Worm (Caenorhabditis elegans) whole organism, mixed stage, embryonic: ENCODE data around the gene srh-39.

Experiments used
- M03D4.4 ChIP-seq: sonication (generic microtip); optimal IDR thresholded peaks from 2 replicates; lab custom pipeline; 2017; ENCODE audit warnings: mild to moderate bottlenecking, missing genetic modification characterization, missing compliant biosample characterization
- blmp-1 ChIP-seq: fragments of 150-350 bp; optimal IDR thresholded peaks from 2 replicates; lab custom pipeline; 2014; ENCODE audit warnings: missing biosample characterization, missing genetic modification characterization
- ceh-39 ChIP-seq: fragments of 150-350 bp; optimal IDR thresholded peaks from 2 replicates; lab custom pipeline; 2014; ENCODE audit warnings: missing biosample characterization, missing genetic modification characterization
- ceh-43 ChIP-seq: fragments of 200-800 bp; sonication (Bioruptor generic); optimal IDR thresholded peaks from 2 replicates; lab custom pipeline; 2018; ENCODE audit warnings: mild to moderate bottlenecking, missing genetic modification characterization, moderate library complexity, missing compliant biosample characterization
- ceh-83 ChIP-seq: fragments of 200-800 bp; sonication (Bioruptor generic); optimal IDR thresholded peaks from 2 replicates; lab custom pipeline; 2018; ENCODE audit warnings: mild to moderate bottlenecking, missing genetic modification characterization, missing compliant biosample characterization
- ces-1 ChIP-seq: fragments of 150-350 bp; optimal IDR thresholded peaks from 2 replicates; lab custom pipeline; 2014; ENCODE audit warnings: missing biosample characterization, missing genetic modification reagents, missing genetic modification characterization
- drap-1 ChIP-seq: fragments of 200-800 bp; sonication (Bioruptor generic); optimal IDR thresholded peaks from 3 replicates; lab custom pipeline; 2018; ENCODE audit warnings: mild to moderate bottlenecking, missing genetic modification characterization, missing compliant biosample characterization
- elt-1 ChIP-seq: sonication (generic microtip); optimal IDR thresholded peaks from 2 replicates; lab custom pipeline; 2017; ENCODE audit warnings: missing genetic modification characterization, mild to moderate bottlenecking, missing compliant biosample characterization, antibody characterized with exemption, moderate library complexity, borderline replicate concordance; ENCODE audit not compliant: insufficient read depth
- elt-3 ChIP-seq: fragments of 150-350 bp; optimal IDR thresholded peaks from 2 replicates; lab custom pipeline; 2014; ENCODE audit warnings: missing biosample characterization, missing genetic modification characterization
- flh-1 ChIP-seq: fragments of 200-800 bp; sonication (Bioruptor generic); optimal IDR thresholded peaks from 2 replicates; lab custom pipeline; 2018; ENCODE audit warnings: mild to moderate bottlenecking, missing genetic modification characterization, moderate library complexity, missing compliant biosample characterization
- hlh-1 ChIP-seq: fragments of 150-350 bp; optimal IDR thresholded peaks from 2 replicates; lab custom pipeline; 2014; ENCODE audit warnings: missing biosample characterization, missing genetic modification reagents, missing genetic modification characterization
- lin-32 ChIP-seq: fragments of 200-800 bp; sonication (Bioruptor generic); optimal IDR thresholded peaks from 2 replicates; lab custom pipeline; 2018; ENCODE audit warnings: mild to moderate bottlenecking, missing genetic modification characterization, missing compliant biosample characterization
- lsy-2 ChIP-seq: fragments of 150-350 bp; optimal IDR thresholded peaks from 2 replicates; lab custom pipeline; 2014; ENCODE audit warnings: missing biosample characterization, missing genetic modification characterization
- mab-5 ChIP-seq: fragments of 150-350 bp; optimal IDR thresholded peaks from 2 replicates; lab custom pipeline; 2014; ENCODE audit warnings: missing biosample characterization, missing genetic modification characterization
- mep-1 ChIP-seq: fragments of 150-350 bp; optimal IDR thresholded peaks from 2 replicates; lab custom pipeline; 2017; ENCODE audit warnings: missing biosample characterization, missing genetic modification reagents, missing genetic modification characterization, inconsistent platforms
- mls-2 ChIP-seq: sonication (generic microtip); optimal IDR thresholded peaks from 2 replicates; lab custom pipeline; 2016; ENCODE audit warnings: mild to moderate bottlenecking, missing genetic modification characterization, moderate library complexity, missing compliant biosample characterization
- nhr-12 ChIP-seq: fragments of 150-350 bp; optimal IDR thresholded peaks from 2 replicates; lab custom pipeline; 2014; ENCODE audit warnings: missing biosample characterization, missing genetic modification characterization
- nhr-2 ChIP-seq: fragments of 150-350 bp; optimal IDR thresholded peaks from 2 replicates; lab custom pipeline; 2014; ENCODE audit warnings: missing biosample characterization, missing genetic modification characterization
- nhr-237 ChIP-seq: fragments of 150-350 bp; optimal IDR thresholded peaks from 2 replicates; lab custom pipeline; 2014; ENCODE audit warnings: missing biosample characterization, missing genetic modification characterization
- nhr-28 ChIP-seq: fragments of 150-350 bp; optimal IDR thresholded peaks from 2 replicates; lab custom pipeline; 2014; ENCODE audit warnings: missing biosample characterization, missing genetic modification characterization
- nhr-76 ChIP-seq: sonication (generic microtip); optimal IDR thresholded peaks from 2 replicates; lab custom pipeline; 2017; ENCODE audit warnings: missing biosample characterization, missing genetic modification characterization
- sem-2 ChIP-seq: fragments of 200-800 bp; sonication (Bioruptor generic); optimal IDR thresholded peaks from 2 replicates; lab custom pipeline; 2018; ENCODE audit warnings: mild to moderate bottlenecking, missing genetic modification characterization, missing compliant biosample characterization
- snpc-4 ChIP-seq: fragments of 150-350 bp; optimal IDR thresholded peaks from 2 replicates; lab custom pipeline; 2014; ENCODE audit warnings: missing biosample characterization, missing genetic modification characterization
- tbx-8 ChIP-seq: fragments of 200-800 bp; sonication (Bioruptor generic); optimal IDR thresholded peaks from 2 replicates; lab custom pipeline; 2018; ENCODE audit warnings: mild to moderate bottlenecking, missing genetic modification characterization, moderate library complexity, missing compliant biosample characterization
- unc-120 ChIP-seq: sonication (generic microtip); optimal IDR thresholded peaks from 2 replicates; lab custom pipeline; 2017; ENCODE audit warnings: missing genetic modification characterization, missing compliant biosample characterization; ENCODE audit not compliant: poor library complexity, severe bottlenecking
- unc-39 ChIP-seq: fragments of 150-350 bp; optimal IDR thresholded peaks from 2 replicates; lab custom pipeline; 2014; ENCODE audit warnings: missing biosample characterization, missing genetic modification characterization
- unc-62 ChIP-seq: fragments of 150-350 bp; optimal IDR thresholded peaks from 2 replicates; lab custom pipeline; 2014; ENCODE audit warnings: missing biosample characterization, missing genetic modification reagents, missing genetic modification characterization
- zip-8 ChIP-seq: fragments of 150-350 bp; optimal IDR thresholded peaks from 2 replicates; lab custom pipeline; 2014; ENCODE audit warnings: missing biosample characterization, missing genetic modification characterization

srh-39 gene

DNA sequence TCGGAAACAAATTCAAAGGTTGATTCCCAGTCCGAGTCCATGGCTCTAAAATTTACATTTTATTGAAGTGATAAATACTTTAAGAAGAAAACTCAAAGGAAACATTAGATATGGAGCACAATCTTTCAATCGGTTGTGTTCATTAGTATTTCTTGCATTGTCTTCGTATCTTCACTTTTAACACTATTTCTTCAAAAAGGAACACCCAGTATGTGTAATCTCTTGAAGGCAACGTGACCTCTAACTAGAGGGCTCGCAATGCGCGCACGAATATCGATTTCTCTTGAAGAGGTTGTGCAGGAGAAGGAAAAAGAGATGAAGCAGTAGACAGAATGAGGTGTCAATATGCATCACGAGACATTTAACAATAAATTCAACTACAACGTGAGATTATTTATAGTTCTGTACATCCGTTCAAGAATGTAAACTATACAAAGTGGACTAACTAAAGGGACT lies 10.2 kb downstream of the srh-39 start, which contains the start of the genes B0228.6 and B0228.1:
B0228.6 (minus strand) TSS at position 51 of the 456 bp plus-strand sequence.
B0228.1 (plus strand) TSS at position 228 of the 456 bp plus-strand sequence.
- TF ChIP-seq ceh-39 (tag; lab: Kevin White, UChicago), result peak; percentile 55
- no peak for TF ChIP-seq elt-3
- TF ChIP-seq unc-120, result peak; percentile 50
- no peak for TF ChIP-seq lin-32 (GFP tag; lab: Kevin White, UChicago)

- no peak for TF ChIP-seq nhr-237 (tag; lab: Kevin White, UChicago)
Observed at ce11 chrII:7753500-7753899, 11.9 kb downstream of the srh-39 start, which contains the start of gene trx-1. Gene trx-1 (minus strand): TSS chrII:7753600.

ce11 chrII:7736725-7737124 lies 28.6 kb downstream of the srh-39 start:
- TF ChIP-seq ceh-43 (GFP tag; lab: Kevin White, UChicago) (no peak), drap-1 (GFP tag; lab: Kevin White, UChicago) (no peak), mls-2 (tag; lab: Kevin White, UChicago) (no peak)

DNA sequence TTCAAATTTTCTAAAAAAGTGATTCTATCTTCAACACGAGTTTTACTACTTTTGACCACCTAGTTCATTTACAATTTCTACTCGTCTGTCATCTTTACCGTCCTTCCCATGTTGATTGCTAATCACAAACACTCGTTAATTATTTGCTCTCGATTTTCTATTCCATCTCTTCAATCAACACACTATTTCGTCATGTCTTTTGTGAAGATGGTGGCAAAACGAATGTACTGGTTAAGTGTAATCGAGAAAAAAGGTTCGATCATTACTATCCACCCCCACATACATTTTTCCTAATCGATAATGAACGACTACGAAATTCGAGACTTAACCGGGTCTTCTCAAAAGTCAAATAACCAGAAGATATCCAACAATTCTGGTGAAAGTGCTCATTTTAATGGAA lies 40.8 kb downstream of the srh-39 start, which contains the start of gene cpna-2:
cpna-2 (plus strand) TSS at position 301 of the 400 bp plus-strand sequence.
- TF ChIP-seq nhr-76 (tag; lab: Kevin White, UChicago), result no peak
- no peak for TF ChIP-seq nhr-2 (tag; lab: Kevin White, UChicago)
- no peak for TF ChIP-seq mls-2 (tag; lab: Kevin White, UChicago)
- TF ChIP-seq zip-8 (tag; lab: Kevin White, UChicago), result no peak
- TF ChIP-seq nhr-237 (tag; lab: Kevin White, UChicago), result no peak
- TF ChIP-seq blmp-1 (tag; lab: Kevin White, UChicago), result no peak

DNA sequence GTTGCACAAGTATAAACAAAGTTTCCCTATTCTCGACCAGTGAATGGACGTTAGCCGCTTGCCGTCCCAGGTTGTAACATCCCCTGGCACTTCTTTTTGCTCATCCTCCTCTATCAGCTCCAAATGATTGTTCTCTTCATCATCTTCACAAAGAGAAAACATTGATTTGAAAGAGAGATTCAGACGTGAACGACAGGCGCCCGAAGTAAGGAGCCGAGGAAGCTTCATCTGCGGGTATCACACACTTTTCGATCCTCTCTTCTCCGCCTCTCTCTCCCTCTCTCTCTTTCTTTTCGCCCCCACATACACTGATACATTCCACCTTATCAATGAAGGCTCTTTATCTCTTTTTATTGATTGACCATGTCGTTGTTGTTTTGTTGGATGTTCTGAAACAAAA lies 42.6 kb downstream of the srh-39 start:
- TF ChIP-seq ceh-83 (GFP tag; lab: Kevin White, UChicago) (no peak), mep-1 (no peak), hlh-1 (tag; lab: Kevin White, UChicago) (peak; percentile 90), mls-2 (tag; lab: Kevin White, UChicago) (no peak), snpc-4 (tag; lab: Kevin White, UChicago) (no peak), nhr-28 (tag; lab: Kevin White, UChicago) (no peak), drap-1 (GFP tag; lab: Kevin White, UChicago) (no peak), elt-1 (tag; lab: Kevin White, UChicago) (no peak), ceh-39 (tag; lab: Kevin White, UChicago) (no peak), unc-120 (peak; percentile 81), mab-5 (tag; lab: Kevin White, UChicago) (no peak), M03D4.4 (no peak), lsy-2 (tag; lab: Kevin White, UChicago) (no peak), unc-62 (GFP tag; lab: Kevin White, UChicago) (peak; percentile 49)

DNA sequence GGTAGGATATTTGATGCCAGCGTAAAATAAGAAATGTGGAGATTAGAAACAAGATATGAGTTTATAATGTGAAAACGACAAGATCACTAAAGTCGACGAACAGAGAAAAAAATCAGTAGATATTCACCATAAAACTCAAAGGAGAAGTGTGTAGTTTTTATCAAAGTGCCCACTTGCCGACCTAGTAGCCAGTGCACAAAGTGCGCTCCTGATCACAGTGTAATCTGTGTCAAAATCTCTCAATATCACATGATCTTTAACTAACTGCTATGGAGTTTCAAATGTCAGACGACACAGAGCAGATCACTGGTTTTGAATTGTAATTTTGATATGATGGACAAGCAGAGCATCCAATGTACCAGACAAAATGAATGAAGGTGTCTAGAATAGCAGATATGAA lies 44.9 kb downstream of the srh-39 start:
- TF ChIP-seq unc-120 (peak; percentile 0), M03D4.4 (no peak), hlh-1 (tag; lab: Kevin White, UChicago) (peak; percentile 24), unc-62 (GFP tag; lab: Kevin White, UChicago) (peak; percentile 41)

ce11 chrII:7719039-7719438 lies 46.3 kb downstream of the srh-39 start:
- no peak for TF ChIP-seq nhr-28 (tag; lab: Kevin White, UChicago)
- TF ChIP-seq zip-8 (tag; lab: Kevin White, UChicago), result no peak
- no peak for TF ChIP-seq lsy-2 (tag; lab: Kevin White, UChicago)
- TF ChIP-seq ces-1, result peak; percentile 84
- TF ChIP-seq, all 35 proteins: peak for 1

DNA sequence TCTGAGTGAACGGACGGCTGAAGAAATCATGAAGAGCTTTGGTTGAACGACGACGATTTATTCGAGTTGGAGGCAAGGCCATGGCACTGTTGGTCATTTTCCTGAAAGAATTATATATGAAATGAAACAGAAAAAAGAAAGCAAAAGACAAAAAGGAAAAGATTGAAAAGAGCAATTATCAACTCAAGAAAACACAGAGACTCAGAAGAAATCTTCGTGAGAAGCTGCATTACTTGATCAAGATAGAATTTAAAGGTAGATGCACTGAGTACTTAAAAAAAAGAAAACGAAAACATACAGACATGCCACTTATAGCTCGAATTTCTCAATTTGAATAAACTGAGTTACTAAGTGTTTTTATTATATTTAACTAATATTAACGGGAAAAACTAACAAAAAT lies 46.9 kb downstream of the srh-39 start, which contains the start of gene cpna-5:
cpna-5 (minus strand) TSS at position 101 of the 400 bp plus-strand sequence.
- no peak for TF ChIP-seq flh-1
- TF ChIP-seq snpc-4 (tag; lab: Kevin White, UChicago), result no peak
- no peak for TF ChIP-seq nhr-12 (tag; lab: Kevin White, UChicago)
- no peak for TF ChIP-seq ceh-83 (GFP tag; lab: Kevin White, UChicago)
- TF ChIP-seq zip-8 (tag; lab: Kevin White, UChicago), result no peak
- no peak for TF ChIP-seq unc-39 (tag; lab: Kevin White, UChicago)
- no peak for TF ChIP-seq tbx-8
- no peak for TF ChIP-seq drap-1 (GFP tag; lab: Kevin White, UChicago)
- no peak for TF ChIP-seq sem-2 (GFP tag; lab: Kevin White, UChicago)
- TF ChIP-seq mls-2 (tag; lab: Kevin White, UChicago), result no peak
- TF ChIP-seq lsy-2 (tag; lab: Kevin White, UChicago), result no peak
- TF ChIP-seq M03D4.4, result no peak
- no peak for TF ChIP-seq mep-1
- TF ChIP-seq, all 35 proteins: peak for 0
